Fruit fly (Drosophila melanogaster) whole organism, embryonic: ENCODE measurements around the gene pyd.
A peak's percentile ranks its signal among the peaks of the same experiment; 100 is the strongest.

Experiments
- Ada2b ChIP-seq: fragments of 200-800 bp; sonication (Bioruptor generic); IDR thresholded peaks from 2 replicates; pipeline ENCODE4 v1.3.6; 2022; ENCODE audit warnings: missing biosample characterization, missing genetic modification characterization
- CG10209 ChIP-seq: fragments of 200-800 bp; sonication (Bioruptor generic); optimal IDR thresholded peaks from 3 replicates; lab custom pipeline; 2017; ENCODE audit warnings: missing biosample characterization, mild to moderate bottlenecking, missing genetic modification characterization, missing genetic modification reagents
- CG10366 ChIP-seq: fragments of 200-800 bp; sonication (Bioruptor generic); IDR thresholded peaks from 2 replicates; pipeline ENCODE4 v1.3.6; 2022; ENCODE audit warnings: missing biosample characterization, missing genetic modification characterization
- CG12236 ChIP-seq: fragments of 200-800 bp; sonication (Bioruptor generic); optimal IDR thresholded peaks from 2 replicates; lab custom pipeline; 2016; ENCODE audit warnings: missing biosample characterization, missing genetic modification characterization
- CG12391 ChIP-seq: fragments of 200-800 bp; sonication (Bioruptor generic); optimal IDR thresholded peaks from 3 replicates; lab custom pipeline; 2018; ENCODE audit warnings: missing biosample characterization, mild to moderate bottlenecking, missing genetic modification characterization, moderate library complexity
- CG17328 ChIP-seq: fragments of 200-800 bp; sonication (Bioruptor generic); IDR thresholded peaks from 2 replicates; pipeline ENCODE4 v1.3.6; 2022; ENCODE audit warnings: missing biosample characterization, missing genetic modification characterization
- CG18619 ChIP-seq: fragments of 200-800 bp; sonication (Bioruptor generic); optimal IDR thresholded peaks from 3 replicates; lab custom pipeline; 2017; ENCODE audit warnings: missing biosample characterization, mild to moderate bottlenecking, missing genetic modification characterization
- CG31365 ChIP-seq: fragments of 200-800 bp; sonication (Bioruptor generic); optimal IDR thresholded peaks from 2 replicates; lab custom pipeline; 2018; ENCODE audit warnings: missing biosample characterization, mild to moderate bottlenecking, missing genetic modification characterization
- CG34224 ChIP-seq: fragments of 200-800 bp; sonication (Bioruptor generic); IDR thresholded peaks from 3 replicates; pipeline ENCODE4 v1.3.6; 2022; ENCODE audit warnings: missing biosample characterization, missing genetic modification characterization; ENCODE audit not compliant: partially characterized antibody
- CG3726 ChIP-seq: fragments of 200-800 bp; sonication (Bioruptor generic); IDR thresholded peaks from 3 replicates; pipeline ENCODE4, ENCODE4 v1.3.6; 2022; ENCODE audit warnings: missing biosample characterization, missing genetic modification characterization
- CG3847 ChIP-seq: fragments of 200-800 bp; sonication (Bioruptor generic); IDR thresholded peaks from 2 replicates; pipeline ENCODE4 v1.3.6; 2022; ENCODE audit warnings: missing biosample characterization, missing genetic modification characterization
- CG4328 ChIP-seq: fragments of 200-800 bp; sonication (Bioruptor generic); optimal IDR thresholded peaks from 3 replicates; lab custom pipeline; 2017; ENCODE audit warnings: missing biosample characterization, missing genetic modification reagents, missing genetic modification characterization
- CG4854 ChIP-seq: fragments of 200-800 bp; sonication (Bioruptor generic); optimal IDR thresholded peaks from 2 replicates; lab custom pipeline; 2016; ENCODE audit warnings: missing biosample characterization, missing genetic modification characterization, inconsistent platforms
- CG5245 ChIP-seq: fragments of 200-800 bp; sonication (Bioruptor generic); optimal IDR thresholded peaks from 3 replicates; lab custom pipeline; 2016; ENCODE audit warnings: missing biosample characterization, missing genetic modification characterization
- CG6272 ChIP-seq: fragments of 200-800 bp; sonication (Bioruptor generic); IDR thresholded peaks from 2 replicates; pipeline ENCODE4 v1.3.6; 2022; ENCODE audit warnings: missing biosample characterization, missing genetic modification characterization
- CG7372 ChIP-seq: fragments of 200-800 bp; sonication (Bioruptor generic); IDR thresholded peaks from 2 replicates; pipeline ENCODE4 v1.3.6; 2022; ENCODE audit warnings: missing biosample characterization, missing genetic modification characterization
- CG9797 ChIP-seq: fragments of 200-800 bp; sonication (Bioruptor generic); optimal IDR thresholded peaks from 3 replicates; lab custom pipeline; 2018; ENCODE audit warnings: missing biosample characterization, mild to moderate bottlenecking, missing genetic modification characterization
- Dad ChIP-seq: fragments of 200-800 bp; sonication (Bioruptor generic); optimal IDR thresholded peaks from 3 replicates; lab custom pipeline; 2016; ENCODE audit warnings: missing biosample characterization, missing genetic modification characterization
- Drgx ChIP-seq: fragments of 200-800 bp; sonication (Bioruptor generic); IDR thresholded peaks from 2 replicates; pipeline ENCODE4 v1.3.6; 2022; ENCODE audit warnings: missing biosample characterization, missing genetic modification characterization
- Fer1 ChIP-seq: fragments of 200-800 bp; sonication (Bioruptor generic); optimal IDR thresholded peaks from 2 replicates; lab custom pipeline; 2017; ENCODE audit warnings: missing biosample characterization, mild to moderate bottlenecking, missing genetic modification characterization
- HLH4C ChIP-seq: fragments of 200-800 bp; sonication (Bioruptor generic); IDR thresholded peaks from 3 replicates; pipeline ENCODE4 v1.3.6; 2022; ENCODE audit warnings: missing biosample characterization, missing genetic modification characterization; ENCODE audit not compliant: partially characterized antibody
- Hand ChIP-seq: fragments of 200-800 bp; sonication (Bioruptor generic); optimal IDR thresholded peaks from 2 replicates; lab custom pipeline; 2017; ENCODE audit warnings: mild to moderate bottlenecking, missing biosample characterization, missing genetic modification reagents, missing genetic modification characterization
- Pdp1 ChIP-seq, 2 experiments: fragments of 200-800 bp; sonication (Bioruptor generic); optimal IDR thresholded peaks; 3 replicates each; lab custom pipeline; 2016; ENCODE audit warnings: missing biosample characterization in 2 of 2, missing genetic modification characterization in 2 of 2, mild to moderate bottlenecking in 1 of 2, moderate library complexity in 1 of 2
- Sox100B ChIP-seq: fragments of 200-800 bp; sonication (Bioruptor generic); optimal IDR thresholded peaks from 3 replicates; lab custom pipeline; 2018; ENCODE audit warnings: missing biosample characterization, mild to moderate bottlenecking, missing genetic modification characterization
- Sry-δ ChIP-seq: fragments of 200-800 bp; sonication (Bioruptor generic); optimal IDR thresholded peaks from 2 replicates; lab custom pipeline; 2016; ENCODE audit warnings: missing biosample characterization, missing genetic modification characterization
- Vsx1 ChIP-seq: fragments of 200-800 bp; sonication (Bioruptor generic); optimal IDR thresholded peaks from 2 replicates; lab custom pipeline; 2017; ENCODE audit warnings: missing biosample characterization, mild to moderate bottlenecking, missing genetic modification characterization, missing genetic modification reagents
- ac ChIP-seq: fragments of 200-800 bp; sonication (Bioruptor generic); optimal IDR thresholded peaks from 3 replicates; lab custom pipeline; 2017; ENCODE audit warnings: missing biosample characterization, mild to moderate bottlenecking, missing genetic modification characterization
- ase ChIP-seq: fragments of 200-800 bp; sonication (Bioruptor generic); IDR thresholded peaks from 3 replicates; pipeline ENCODE4 v1.3.6; 2022; ENCODE audit warnings: missing biosample characterization, missing genetic modification characterization
- caup ChIP-seq: fragments of 200-800 bp; sonication (Bioruptor generic); optimal IDR thresholded peaks from 3 replicates; lab custom pipeline; 2017; ENCODE audit warnings: missing biosample characterization, mild to moderate bottlenecking, missing genetic modification characterization, moderate library complexity; ENCODE audit not compliant: severe bottlenecking
- corto ChIP-seq: fragments of 200-800 bp; sonication (Bioruptor generic); optimal IDR thresholded peaks from 2 replicates; lab custom pipeline; 2016; ENCODE audit warnings: missing biosample characterization, mild to moderate bottlenecking, missing genetic modification characterization, moderate library complexity
- danr ChIP-seq: fragments of 200-800 bp; sonication (Bioruptor generic); IDR thresholded peaks from 2 replicates; pipeline ENCODE4 v1.3.6; 2022; ENCODE audit warnings: missing biosample characterization, missing genetic modification characterization
- fd102C ChIP-seq: fragments of 200-800 bp; sonication (Bioruptor generic); optimal IDR thresholded peaks from 2 replicates; lab custom pipeline; 2018; ENCODE audit warnings: missing biosample characterization, mild to moderate bottlenecking, missing genetic modification characterization, moderate library complexity
- fd96Cb ChIP-seq: fragments of 200-800 bp; sonication (Bioruptor generic); optimal IDR thresholded peaks from 2 replicates; lab custom pipeline; 2018; ENCODE audit warnings: missing biosample characterization, mild to moderate bottlenecking, missing genetic modification characterization, moderate library complexity
- ftz-f1 ChIP-seq: fragments of 200-800 bp; sonication (Bioruptor generic); optimal IDR thresholded peaks from 2 replicates; lab custom pipeline; 2016; ENCODE audit warnings: missing biosample characterization, missing genetic modification characterization
- gsb-n ChIP-seq: fragments of 200-800 bp; sonication (Bioruptor generic); optimal IDR thresholded peaks from 3 replicates; lab custom pipeline; 2018; ENCODE audit warnings: missing biosample characterization, mild to moderate bottlenecking, missing genetic modification characterization
- kni ChIP-seq: fragments of 200-800 bp; sonication (Bioruptor generic); optimal IDR thresholded peaks from 3 replicates; lab custom pipeline; 2017; ENCODE audit warnings: mild to moderate bottlenecking, missing biosample characterization, missing genetic modification reagents, missing genetic modification characterization
- knrl ChIP-seq: fragments of 200-800 bp; sonication (Bioruptor generic); IDR thresholded peaks from 3 replicates; pipeline ENCODE4 v1.3.6; 2022; ENCODE audit warnings: missing biosample characterization, missing genetic modification characterization; ENCODE audit not compliant: partially characterized antibody
- nerfin-2 ChIP-seq: fragments of 200-800 bp; sonication (Bioruptor generic); IDR thresholded peaks from 2 replicates; pipeline ENCODE4 v1.3.6; 2022; ENCODE audit warnings: missing biosample characterization, missing genetic modification characterization; ENCODE audit not compliant: partially characterized antibody
- nom ChIP-seq: fragments of 200-800 bp; sonication (Bioruptor generic); optimal IDR thresholded peaks from 2 replicates; lab custom pipeline; 2017; ENCODE audit warnings: missing biosample characterization, missing genetic modification characterization, mild to moderate bottlenecking, moderate library complexity, missing genetic modification reagents
- pfk ChIP-seq: fragments of 200-800 bp; sonication (Bioruptor generic); optimal IDR thresholded peaks from 2 replicates; lab custom pipeline; 2018; ENCODE audit warnings: missing biosample characterization, mild to moderate bottlenecking, missing genetic modification characterization, moderate library complexity
- pita ChIP-seq: fragments of 200-800 bp; sonication (Bioruptor generic); optimal IDR thresholded peaks from 2 replicates; lab custom pipeline; 2017; ENCODE audit warnings: missing biosample characterization, mild to moderate bottlenecking, missing genetic modification characterization
- tin ChIP-seq: fragments of 200-800 bp; sonication (Bioruptor generic); optimal IDR thresholded peaks from 3 replicates; lab custom pipeline; 2016; ENCODE audit warnings: missing biosample characterization, missing genetic modification characterization
- tll ChIP-seq, 2 experiments: fragments of 200-800 bp in 1 of 2; fragments of >200 bp in 1 of 2; sonication (Bioruptor generic) in 1 of 2; optimal IDR thresholded peaks; 2 replicates each; lab custom pipeline; 2017 to 2019; ENCODE audit warnings: missing biosample characterization in 2 of 2, missing genetic modification characterization in 2 of 2, mild to moderate bottlenecking in 1 of 2, moderate library complexity in 1 of 2
- trh ChIP-seq: fragments of 200-800 bp; sonication (Bioruptor generic); optimal IDR thresholded peaks from 2 replicates; lab custom pipeline; 2016; ENCODE audit warnings: missing biosample characterization, missing genetic modification characterization
- usp ChIP-seq: fragments of >200 bp; optimal IDR thresholded peaks from 2 replicates; lab custom pipeline; 2017; ENCODE audit warnings: missing biosample characterization, missing genetic modification characterization
- zen ChIP-seq: fragments of 200-800 bp; sonication (Bioruptor generic); optimal IDR thresholded peaks from 3 replicates; lab custom pipeline; 2018; ENCODE audit warnings: missing biosample characterization, mild to moderate bottlenecking, missing genetic modification characterization, moderate library complexity

pyd gene

DNA sequence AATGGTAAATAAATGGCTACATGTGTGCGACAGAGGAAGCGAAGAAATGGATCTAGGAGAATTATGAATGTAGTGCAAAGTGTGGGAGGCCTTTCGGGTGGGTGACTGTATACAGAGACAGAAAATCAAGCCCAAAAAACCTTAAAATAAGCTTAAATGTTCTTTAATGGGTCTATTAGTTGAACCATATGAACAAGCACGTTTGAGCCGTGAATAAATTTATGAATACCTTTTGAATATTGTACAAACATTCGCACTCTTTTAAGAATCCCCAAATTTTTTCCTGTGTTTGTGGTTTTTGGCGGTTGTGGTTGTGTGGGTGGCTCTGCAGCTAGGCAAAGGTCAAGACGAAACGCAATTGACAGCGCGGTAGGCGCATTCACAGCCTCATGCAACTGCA is 34.9 kb upstream of the pyd start:
- no peak for TF ChIP-seq gsb-n (tag; lab: Kevin White, UChicago)
- TF ChIP-seq Drgx (GFP tag; lab: Robert Waterston, UW) = 0 out of 2 replicates have a peak, but pooled peaks have one; percentile 9

dm6 chr3R:8965546-8965945 is 33.9 kb upstream of the pyd start:
- TF ChIP-seq pita (GFP tag; lab: Kevin White, UChicago) (no peak), tin (GFP tag; lab: Kevin White, UChicago) (no peak), tll (GFP tag; optimal IDR thresholded peaks at IDR 0.05; lab: Kevin White, UChicago) (peak in 1 of 2 experiments; percentile 91), CG4328 (GFP tag; lab: Kevin White, UChicago) (no peak), CG6272 (GFP tag; lab: Robert Waterston, UW) (no peak), Fer1 (no peak), Sry-δ (no peak), caup (GFP tag; lab: Kevin White, UChicago) (no peak), fd96Cb (tag; lab: Kevin White, UChicago) (no peak), Dad (GFP tag; lab: Kevin White, UChicago) (no peak), Pdp1 (GFP tag; optimal IDR thresholded peaks at IDR 0.05; lab: Kevin White, UChicago) (no peak), kni (peak; percentile 9), knrl (GFP tag; lab: Robert Waterston, UW) (no peak), Vsx1 (GFP tag; lab: Kevin White, UChicago) (no peak), zen (tag; lab: Kevin White, UChicago) (peak; percentile 91), usp (no peak)

DNA sequence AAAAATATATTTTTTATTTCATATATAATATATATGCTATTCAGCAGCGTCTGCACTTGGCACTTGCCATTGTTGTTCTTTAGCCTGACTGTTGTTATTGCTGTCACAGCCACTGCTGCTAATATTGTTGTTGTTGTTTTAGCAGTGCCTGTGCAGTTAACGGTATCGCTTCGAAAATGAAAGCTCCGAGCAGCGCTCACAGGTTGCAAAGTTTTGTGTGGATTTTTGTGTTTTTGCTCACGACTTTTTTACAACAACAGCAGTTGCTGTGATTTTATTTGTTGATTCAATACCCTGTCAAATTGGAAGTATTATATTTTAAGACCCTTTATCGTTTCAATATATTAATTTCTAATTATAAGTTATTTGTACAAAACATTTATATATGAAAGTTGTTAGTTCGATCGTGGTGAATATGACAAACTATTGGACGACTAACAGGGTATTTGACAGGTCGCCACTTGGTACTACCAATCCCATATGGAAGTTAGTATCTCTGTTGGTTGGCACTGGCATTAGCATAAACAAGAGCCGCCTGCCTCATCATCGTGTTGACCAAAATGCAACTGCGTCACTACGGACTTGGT is 32.2 kb upstream of the pyd start:
- TF ChIP-seq ase (GFP tag; lab: Robert Waterston, UW) = no peak
- TF ChIP-seq CG3726 = 0 out of 3 replicates have a peak, but pooled peaks have one; percentile 32
- no peak for TF ChIP-seq danr (GFP tag; lab: Robert Waterston, UW)
- no peak for TF ChIP-seq CG31365 (tag; lab: Kevin White, UChicago)
- TF ChIP-seq CG4854 (GFP tag; lab: Kevin White, UChicago) = no peak
- TF ChIP-seq Ada2b (GFP tag; lab: Robert Waterston, UW) = peak; percentile 20; the same call in 1 of the 2 replicates
- no peak for TF ChIP-seq ftz-f1 (GFP tag; lab: Kevin White, UChicago)
- TF ChIP-seq nom (GFP tag; lab: Kevin White, UChicago) = no peak
- 0 out of 2 replicates have a peak, but pooled peaks have one; percentile 16 for TF ChIP-seq CG7372 (GFP tag; lab: Robert Waterston, UW)
- no peak for TF ChIP-seq CG9797 (GFP tag; lab: Kevin White, UChicago)
- TF ChIP-seq knrl (GFP tag; lab: Robert Waterston, UW) = no peak
- TF ChIP-seq trh (GFP tag; lab: Kevin White, UChicago) = no peak
- TF ChIP-seq CG34224 = no peak
- no peak for TF ChIP-seq CG12236 (GFP tag; lab: Kevin White, UChicago)
- no peak for TF ChIP-seq fd102C
- peak; percentile 53 for TF ChIP-seq CG12391
- TF ChIP-seq CG3847 (GFP tag; lab: Robert Waterston, UW) = no peak
- no peak for TF ChIP-seq CG5245 (GFP tag; lab: Kevin White, UChicago)
- TF ChIP-seq CG10209 (GFP tag; lab: Kevin White, UChicago) = no peak
- TF ChIP-seq CG18619 = no peak
- TF ChIP-seq nerfin-2 (GFP tag; lab: Robert Waterston, UW) = no peak
- TF ChIP-seq CG10366 (GFP tag; lab: Robert Waterston, UW) = peak; percentile 27; the same call in 1 of the 2 replicates
- no peak for TF ChIP-seq corto (GFP tag; lab: Kevin White, UChicago)
- TF ChIP-seq Sox100B (GFP tag; lab: Kevin White, UChicago) = peak; percentile 18
- peak; percentile 55; the same call in 1 of the 2 replicates for TF ChIP-seq CG17328
- no peak for TF ChIP-seq ac (GFP tag; lab: Kevin White, UChicago)
- no peak for TF ChIP-seq pfk (GFP tag; lab: Kevin White, UChicago)
- TF ChIP-seq HLH4C (GFP tag; lab: Robert Waterston, UW) = no peak
- no peak for TF ChIP-seq Hand (GFP tag; lab: Kevin White, UChicago)
